Fruit fly (Drosophila melanogaster) whole organism, adult: ENCODE data around the gene CG14395.

ENCODE experiments used
- CG1620 ChIP-seq: fragments of 200-800 bp; sonication (Bioruptor generic); optimal IDR thresholded peaks from 2 replicates; lab custom pipeline; 2016; ENCODE audit warnings: missing biosample characterization, missing genetic modification characterization
- CG7101 ChIP-seq: fragments of 200-800 bp; sonication (Bioruptor generic); optimal IDR thresholded peaks from 2 replicates; lab custom pipeline; 2018; ENCODE audit warnings: missing biosample characterization, mild to moderate bottlenecking, missing genetic modification characterization, moderate library complexity
- Clk ChIP-seq: fragments of 200-800 bp; sonication (Bioruptor generic); optimal IDR thresholded peaks from 2 replicates; lab custom pipeline; 2017; ENCODE audit warnings: missing biosample characterization, missing genetic modification characterization
- Crg-1 ChIP-seq: fragments of 200-800 bp; sonication (Bioruptor generic); optimal IDR thresholded peaks from 2 replicates; lab custom pipeline; 2016; ENCODE audit warnings: missing biosample characterization, missing genetic modification characterization
- bab1 ChIP-seq: fragments of 200-800 bp; sonication (Bioruptor generic); optimal IDR thresholded peaks from 3 replicates; lab custom pipeline; 2019; ENCODE audit warnings: missing biosample characterization, mild to moderate bottlenecking, missing genetic modification characterization, moderate library complexity
- cic ChIP-seq: fragments of 200-800 bp; sonication (Bioruptor generic); optimal IDR thresholded peaks from 2 replicates; lab custom pipeline; 2017; ENCODE audit warnings: missing biosample characterization, mild to moderate bottlenecking, missing genetic modification characterization, moderate library complexity
- pad ChIP-seq: fragments of 200-800 bp; sonication (Bioruptor generic); optimal IDR thresholded peaks from 3 replicates; lab custom pipeline; 2017; ENCODE audit warnings: missing biosample characterization, missing genetic modification characterization, mild to moderate bottlenecking, moderate library complexity, missing genetic modification reagents

dm6 chr3R:12701257-12701656 lies 38.6 kb downstream of the CG14395 start:
- no peak for TF ChIP-seq pad (GFP tag; lab: Kevin White, UChicago)
- no peak for TF ChIP-seq Crg-1 (GFP tag; lab: Kevin White, UChicago)
- TF ChIP-seq CG7101 (tag; lab: Kevin White, UChicago), result no peak
- no peak for TF ChIP-seq cic (GFP tag; lab: Kevin White, UChicago)
- no peak for TF ChIP-seq bab1 (GFP tag; lab: Kevin White, UChicago)
- no peak for TF ChIP-seq Clk
- no peak for TF ChIP-seq CG1620 (GFP tag; lab: Kevin White, UChicago)
